Fruit fly (Drosophila melanogaster) whole organism, adult: ENCODE data around the gene CG42240.
A peak's percentile ranks its signal among the peaks of the same experiment; 100 is the strongest.

Experiments
- CG11617 ChIP-seq: fragments of 200-800 bp; sonication (Bioruptor generic); optimal IDR thresholded peaks from 2 replicates; lab custom pipeline; 2017; ENCODE audit warnings: mild to moderate bottlenecking, missing biosample characterization, missing genetic modification reagents, missing genetic modification characterization
- CG12768 ChIP-seq: fragments of 200-800 bp; sonication (Bioruptor generic); optimal IDR thresholded peaks from 2 replicates; lab custom pipeline; 2017; ENCODE audit warnings: missing biosample characterization, missing genetic modification characterization, mild to moderate bottlenecking, moderate library complexity, missing genetic modification reagents
- CG14711 ChIP-seq: fragments of 200-800 bp; sonication (Bioruptor generic); optimal IDR thresholded peaks from 2 replicates; lab custom pipeline; 2018; ENCODE audit warnings: missing biosample characterization, mild to moderate bottlenecking, missing genetic modification characterization, moderate library complexity
- CG1620 ChIP-seq: fragments of 200-800 bp; sonication (Bioruptor generic); optimal IDR thresholded peaks from 2 replicates; lab custom pipeline; 2016; ENCODE audit warnings: missing biosample characterization, missing genetic modification characterization
- CG33017 ChIP-seq: fragments of 200-800 bp; sonication (Bioruptor generic); optimal IDR thresholded peaks from 2 replicates; lab custom pipeline; 2018; ENCODE audit warnings: missing biosample characterization, mild to moderate bottlenecking, missing genetic modification characterization, moderate library complexity
- CG5204 ChIP-seq: fragments of 200-800 bp; sonication (Bioruptor generic); optimal IDR thresholded peaks from 2 replicates; lab custom pipeline; 2016; ENCODE audit warnings: missing biosample characterization, missing genetic modification characterization
- CG7045 ChIP-seq: fragments of 200-800 bp; sonication (Bioruptor generic); optimal IDR thresholded peaks from 2 replicates; lab custom pipeline; 2017; ENCODE audit warnings: missing biosample characterization, mild to moderate bottlenecking, missing genetic modification characterization
- CG7101 ChIP-seq: fragments of 200-800 bp; sonication (Bioruptor generic); optimal IDR thresholded peaks from 2 replicates; lab custom pipeline; 2018; ENCODE audit warnings: missing biosample characterization, mild to moderate bottlenecking, missing genetic modification characterization, moderate library complexity
- Clk ChIP-seq: fragments of 200-800 bp; sonication (Bioruptor generic); optimal IDR thresholded peaks from 2 replicates; lab custom pipeline; 2017; ENCODE audit warnings: missing biosample characterization, missing genetic modification characterization
- Crg-1 ChIP-seq: fragments of 200-800 bp; sonication (Bioruptor generic); optimal IDR thresholded peaks from 2 replicates; lab custom pipeline; 2016; ENCODE audit warnings: missing biosample characterization, missing genetic modification characterization
- Hr96 ChIP-seq: fragments of 200-800 bp; sonication (Bioruptor generic); optimal IDR thresholded peaks from 2 replicates; lab custom pipeline; 2016; ENCODE audit warnings: missing biosample characterization, missing genetic modification characterization
- Mnt ChIP-seq: fragments of 200-800 bp; sonication (Bioruptor generic); optimal IDR thresholded peaks from 2 replicates; lab custom pipeline; 2016; ENCODE audit warnings: missing biosample characterization, mild to moderate bottlenecking, missing genetic modification characterization
- bab1 ChIP-seq: fragments of 200-800 bp; sonication (Bioruptor generic); optimal IDR thresholded peaks from 3 replicates; lab custom pipeline; 2019; ENCODE audit warnings: missing biosample characterization, mild to moderate bottlenecking, missing genetic modification characterization, moderate library complexity
- cic ChIP-seq: fragments of 200-800 bp; sonication (Bioruptor generic); optimal IDR thresholded peaks from 2 replicates; lab custom pipeline; 2017; ENCODE audit warnings: missing biosample characterization, mild to moderate bottlenecking, missing genetic modification characterization, moderate library complexity
- cnc ChIP-seq, 2 experiments: fragments of >200 bp; optimal IDR thresholded peaks; 2 replicates each; lab custom pipeline; 2017
- kay ChIP-seq: fragments of 200-800 bp; sonication (Bioruptor generic); peaks from one replicate; lab custom pipeline; 2016; ENCODE audit warnings: missing biosample characterization, missing genetic modification characterization, borderline replicate concordance
- ovo ChIP-seq: fragments of 200-800 bp; sonication (Bioruptor generic); optimal IDR thresholded peaks from 2 replicates; lab custom pipeline; 2016; ENCODE audit warnings: missing biosample characterization, missing genetic modification characterization
- pad ChIP-seq: fragments of 200-800 bp; sonication (Bioruptor generic); optimal IDR thresholded peaks from 3 replicates; lab custom pipeline; 2017; ENCODE audit warnings: missing biosample characterization, missing genetic modification characterization, mild to moderate bottlenecking, moderate library complexity, missing genetic modification reagents
- tj ChIP-seq: fragments of 200-800 bp; sonication (Bioruptor generic); optimal IDR thresholded peaks from 3 replicates; lab custom pipeline; 2017; ENCODE audit warnings: missing biosample characterization, mild to moderate bottlenecking, missing genetic modification characterization, moderate library complexity
- toe ChIP-seq: fragments of 200-800 bp; sonication (Bioruptor generic); optimal IDR thresholded peaks from 2 replicates; lab custom pipeline; 2016; ENCODE audit warnings: missing biosample characterization, missing genetic modification characterization

CG42240 gene

DNA sequence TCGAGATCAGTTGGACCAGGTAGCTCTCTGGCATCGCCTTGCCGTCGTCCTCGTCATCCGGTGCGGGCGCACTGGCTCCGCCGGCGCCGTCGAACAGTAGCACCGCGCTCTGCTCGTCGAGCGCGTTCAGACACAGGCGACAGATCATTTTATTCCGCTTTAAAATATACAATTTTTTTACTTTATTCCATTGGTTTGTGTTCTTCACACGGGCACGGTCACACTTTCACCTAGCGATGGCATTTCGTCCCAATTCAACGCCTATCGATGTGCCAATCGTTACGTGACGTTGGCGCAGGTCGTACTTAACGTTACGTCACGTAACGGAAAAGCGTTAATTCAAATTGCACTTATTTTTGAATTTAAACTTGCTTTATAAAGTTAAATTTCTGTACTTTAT, 29.6 kb upstream of the CG42240 start, which contains the start of gene CG12219:
Gene CG12219 (minus strand): TSS at position 234 of the 400 bp plus-strand sequence.
- TF ChIP-seq pad (GFP tag; lab: Kevin White, UChicago) (no peak), Mnt (GFP tag; lab: Kevin White, UChicago) (no peak), CG5204 (GFP tag; lab: Kevin White, UChicago) (no peak), bab1 (GFP tag; lab: Kevin White, UChicago) (peak; percentile 8)

DNA sequence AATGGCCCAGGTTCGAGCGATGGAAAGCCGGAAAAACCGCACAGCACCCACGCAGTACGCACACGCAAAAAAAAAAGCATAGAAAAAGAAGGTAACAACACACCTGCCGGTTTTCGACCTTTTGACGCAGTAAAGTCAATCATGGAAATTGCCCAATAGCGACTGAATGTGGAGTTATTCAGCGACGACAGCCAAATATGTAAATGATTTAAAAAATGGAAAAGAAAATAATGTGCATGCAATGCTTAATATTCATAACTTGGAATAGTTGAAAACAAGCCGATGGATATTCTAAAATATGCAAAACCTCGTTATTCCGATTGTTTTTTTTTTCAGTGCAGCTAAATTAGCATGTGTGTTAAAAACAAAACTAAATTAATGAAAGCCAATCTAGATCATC, 27.4 kb upstream of the CG42240 start:
- TF ChIP-seq ovo (GFP tag; lab: Kevin White, UChicago) (no peak), Crg-1 (no peak), CG11617 (no peak), CG12768 (GFP tag; lab: Kevin White, UChicago) (no peak), cic (GFP tag; lab: Kevin White, UChicago) (no peak), CG7101 (no peak), kay (GFP tag; lab: Kevin White, UChicago) (no peak)

DNA sequence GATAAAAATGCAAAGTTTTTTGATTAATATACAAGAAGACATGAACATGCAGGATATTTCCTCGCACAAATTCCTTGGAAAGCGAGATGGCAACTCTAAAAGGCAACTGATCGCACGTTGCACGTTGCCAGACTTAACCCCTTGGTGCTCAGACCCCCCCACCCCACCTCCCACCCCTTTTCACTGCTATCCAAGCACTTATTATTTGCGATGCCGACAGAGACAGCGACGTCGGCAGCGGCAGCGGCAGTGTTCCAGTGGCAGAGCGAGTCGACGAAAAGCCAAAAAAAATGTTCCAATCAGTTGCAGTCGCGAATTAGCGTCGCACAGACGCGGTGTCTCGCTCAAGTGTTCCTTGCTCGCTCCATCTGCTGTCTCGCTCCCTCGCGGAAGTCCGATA, 27.0 kb upstream of the CG42240 start, which contains the start of gene CG3823:
Gene CG3823 (plus strand): TSS at position 301 of the 400 bp plus-strand sequence.
- TF ChIP-seq CG5204 (GFP tag; lab: Kevin White, UChicago) (no peak), Hr96 (no peak), pad (GFP tag; lab: Kevin White, UChicago) (no peak), tj (peak; percentile 65)

DNA sequence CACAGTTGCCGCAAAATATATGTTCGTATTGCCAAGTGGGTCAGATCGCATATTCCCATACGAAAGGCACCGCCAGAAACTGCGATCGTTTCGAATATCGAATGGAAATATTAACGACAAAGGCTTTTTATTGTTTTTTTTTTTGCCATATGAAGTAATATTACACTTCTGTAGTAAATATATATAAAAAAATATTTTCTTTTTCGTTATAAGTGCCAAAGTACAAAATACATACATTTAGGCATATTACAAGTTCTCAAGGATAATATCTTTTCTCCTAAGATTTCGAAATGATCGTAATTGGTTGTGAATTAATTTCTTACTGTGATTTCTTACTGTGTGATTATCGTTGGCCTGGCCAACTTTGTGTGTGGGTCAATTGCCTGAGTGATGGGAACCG, 26.4 kb upstream of the CG42240 start:
- TF ChIP-seq toe (GFP tag; lab: Kevin White, UChicago) (no peak), CG33017 (tag; lab: Kevin White, UChicago) (no peak), kay (GFP tag; lab: Kevin White, UChicago) (no peak), CG5204 (GFP tag; lab: Kevin White, UChicago) (no peak), cnc (optimal IDR thresholded peaks at IDR 0.05; lab: Kevin White, UChicago) (no peak), Mnt (GFP tag; lab: Kevin White, UChicago) (no peak), bab1 (GFP tag; lab: Kevin White, UChicago) (no peak), cic (GFP tag; lab: Kevin White, UChicago) (no peak), CG11617 (no peak), CG14711 (no peak), Crg-1 (no peak), ovo (GFP tag; lab: Kevin White, UChicago) (no peak), CG7101 (no peak)

DNA sequence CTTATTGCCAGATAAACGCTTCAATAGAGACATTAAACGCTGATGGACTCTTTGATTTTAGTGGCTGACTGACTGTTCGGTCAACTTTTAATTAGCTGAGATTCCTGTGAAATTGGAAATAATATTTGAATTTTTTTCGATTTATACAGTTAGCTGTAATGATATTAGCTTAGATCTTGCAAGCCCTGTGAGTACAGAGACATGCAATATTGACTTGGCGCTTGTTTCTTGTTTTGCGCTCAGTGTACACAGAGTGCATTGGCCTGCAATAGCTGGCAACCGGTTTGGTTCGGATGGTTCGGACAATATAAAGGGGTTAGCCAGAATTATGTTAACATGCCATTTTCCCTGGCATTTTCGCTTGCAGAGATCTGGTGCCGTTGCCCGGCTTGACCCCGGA, 25.3 kb upstream of the CG42240 start:
- TF ChIP-seq CG1620 (GFP tag; lab: Kevin White, UChicago) (no peak), bab1 (GFP tag; lab: Kevin White, UChicago) (no peak), CG12768 (GFP tag; lab: Kevin White, UChicago) (no peak), CG11617 (no peak), CG14711 (no peak), CG7101 (no peak), cic (GFP tag; lab: Kevin White, UChicago) (no peak)

DNA sequence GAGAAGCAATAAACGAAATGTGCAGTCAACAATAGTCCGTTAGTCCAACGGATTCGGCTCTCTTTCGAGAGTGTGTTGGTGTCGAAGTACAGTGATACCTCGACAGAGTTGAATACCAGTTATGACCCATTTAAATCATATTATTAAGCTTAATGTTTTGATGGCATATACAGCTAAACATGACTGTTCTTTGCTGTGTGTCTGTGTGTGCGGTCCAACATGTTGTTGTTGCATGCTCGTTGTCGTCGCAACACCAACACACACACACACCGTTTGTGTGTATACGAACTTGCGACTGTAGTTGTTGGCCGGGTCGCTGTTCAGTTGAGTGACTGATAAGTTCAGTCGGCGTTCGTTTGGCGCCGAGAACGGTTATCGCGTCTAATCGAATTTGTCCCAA, 21.8 kb upstream of the CG42240 start, which contains the start of gene CG15894:
Gene CG15894 (plus strand): TSS at position 361 of the 400 bp plus-strand sequence.
- TF ChIP-seq CG33017 (tag; lab: Kevin White, UChicago) (no peak), kay (GFP tag; lab: Kevin White, UChicago) (peak; percentile 21), CG12768 (GFP tag; lab: Kevin White, UChicago) (peak; percentile 21), CG7101 (peak; percentile 29), Hr96 (no peak)

DNA sequence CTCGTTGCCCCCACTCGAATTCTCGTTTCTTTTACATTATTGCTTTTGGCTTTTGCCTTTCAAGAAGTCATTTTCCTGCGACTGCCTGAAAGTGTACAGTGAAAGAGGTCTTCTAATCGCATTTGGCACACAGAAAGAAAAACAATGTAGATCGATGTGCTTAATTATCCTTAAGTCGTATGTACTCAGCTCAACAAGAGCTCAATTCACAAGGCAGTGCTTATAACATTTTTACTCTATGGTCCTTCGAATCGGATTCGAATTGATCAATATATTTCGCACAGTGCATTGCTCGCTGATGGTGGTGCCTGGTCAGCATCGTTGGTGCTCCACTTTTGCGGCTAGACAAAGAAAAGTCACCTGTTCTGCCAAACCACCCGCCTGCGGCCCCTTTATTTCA, 20.2 kb upstream of the CG42240 start:
- TF ChIP-seq CG33017 (tag; lab: Kevin White, UChicago) (no peak), CG11617 (no peak), cic (GFP tag; lab: Kevin White, UChicago) (no peak), toe (GFP tag; lab: Kevin White, UChicago) (no peak)

DNA sequence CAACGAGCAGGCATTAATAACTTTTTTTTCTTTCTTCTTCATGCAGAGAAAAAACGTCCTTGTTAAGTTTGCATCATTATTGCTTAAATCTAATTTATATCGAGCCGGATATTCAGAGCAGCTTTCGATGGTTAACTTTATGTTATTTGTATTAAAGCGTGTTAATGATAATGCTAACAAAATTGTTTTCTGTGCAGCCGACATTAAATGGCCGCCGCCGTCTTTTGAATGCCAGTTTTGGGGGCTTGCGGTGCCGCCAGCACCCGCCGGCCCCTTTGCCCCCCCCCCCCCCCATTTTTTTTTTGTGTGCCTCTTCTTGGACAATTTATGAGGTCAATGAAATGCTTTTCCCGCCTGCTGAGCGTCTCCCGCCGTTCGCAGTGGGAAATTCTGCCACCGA, 19.1 kb upstream of the CG42240 start:
- TF ChIP-seq toe (GFP tag; lab: Kevin White, UChicago) (no peak), bab1 (GFP tag; lab: Kevin White, UChicago) (no peak), Clk (GFP tag; lab: Kevin White, UChicago) (no peak), CG33017 (tag; lab: Kevin White, UChicago) (no peak), cic (GFP tag; lab: Kevin White, UChicago) (no peak), CG7101 (no peak), kay (GFP tag; lab: Kevin White, UChicago) (no peak), CG11617 (no peak), CG7045 (GFP tag; lab: Kevin White, UChicago) (no peak), CG12768 (GFP tag; lab: Kevin White, UChicago) (no peak), CG5204 (GFP tag; lab: Kevin White, UChicago) (no peak), ovo (GFP tag; lab: Kevin White, UChicago) (no peak), Mnt (GFP tag; lab: Kevin White, UChicago) (no peak), CG1620 (GFP tag; lab: Kevin White, UChicago) (no peak), cnc (optimal IDR thresholded peaks at IDR 0.05; lab: Kevin White, UChicago) (no peak), Hr96 (no peak)
